Worm (Caenorhabditis elegans) whole organism, L2 larva: ENCODE results near the gene Y49F6C.8.

Experiments
- C34F6.9 ChIP-seq: fragments of 150-350 bp; optimal IDR thresholded peaks from 2 replicates; lab custom pipeline; 2014; ENCODE audit warnings: missing biosample characterization, missing genetic modification characterization
- F13H6.1 ChIP-seq: sonication (generic microtip); optimal IDR thresholded peaks from 2 replicates; lab custom pipeline; 2016; ENCODE audit warnings: missing genetic modification characterization, missing compliant biosample characterization
- R02D3.7 ChIP-seq: fragments of 150-350 bp; optimal IDR thresholded peaks from 2 replicates; lab custom pipeline; 2014; ENCODE audit warnings: missing biosample characterization, missing genetic modification characterization
- alr-1 ChIP-seq: fragments of 150-350 bp; optimal IDR thresholded peaks from 2 replicates; lab custom pipeline; 2014; ENCODE audit warnings: missing biosample characterization, missing genetic modification characterization
- aly-2 ChIP-seq: fragments of 150-350 bp; optimal IDR thresholded peaks from 2 replicates; lab custom pipeline; 2014; ENCODE audit warnings: missing biosample characterization, missing genetic modification characterization
- ama-1 ChIP-seq: fragments of 150-350 bp; optimal IDR thresholded peaks from 2 replicates; lab custom pipeline; 2018; ENCODE audit warnings: inconsistent platforms
- blmp-1 ChIP-seq: sonication (generic microtip); optimal IDR thresholded peaks from 2 replicates; lab custom pipeline; 2017; ENCODE audit warnings: missing genetic modification characterization, mild to moderate bottlenecking, missing compliant biosample characterization, antibody characterized with exemption, moderate library complexity; ENCODE audit not compliant: insufficient read depth
- ceh-16 ChIP-seq: fragments of 150-350 bp; optimal IDR thresholded peaks from 2 replicates; lab custom pipeline; 2014; ENCODE audit warnings: missing biosample characterization, missing genetic modification characterization
- crh-2 ChIP-seq: sonication (generic microtip); optimal IDR thresholded peaks from 2 replicates; lab custom pipeline; 2017; ENCODE audit warnings: missing biosample characterization, missing genetic modification characterization
- dmd-4 ChIP-seq: sonication (generic microtip); optimal IDR thresholded peaks from 2 replicates; lab custom pipeline; 2017; ENCODE audit warnings: missing biosample characterization, missing genetic modification characterization
- egl-27 ChIP-seq: sonication (generic microtip); optimal IDR thresholded peaks from 3 replicates; lab custom pipeline; 2017; ENCODE audit warnings: missing biosample characterization, missing genetic modification reagents, missing genetic modification characterization
- elt-3 ChIP-seq: sonication (generic microtip); optimal IDR thresholded peaks from 2 replicates; lab custom pipeline; 2017; ENCODE audit warnings: missing biosample characterization, missing genetic modification characterization
- fos-1 ChIP-seq: fragments of 150-350 bp; optimal IDR thresholded peaks from 2 replicates; lab custom pipeline; 2014; ENCODE audit warnings: missing biosample characterization, missing genetic modification characterization
- lin-11 ChIP-seq: fragments of 150-350 bp; sonication (generic microtip); optimal IDR thresholded peaks from 2 replicates; lab custom pipeline; 2014; ENCODE audit warnings: missing biosample characterization, missing genetic modification characterization, inconsistent platforms, mixed read lengths
- lin-13 ChIP-seq: fragments of 150-350 bp; optimal IDR thresholded peaks from 2 replicates; lab custom pipeline; 2014; ENCODE audit warnings: missing biosample characterization, missing genetic modification reagents, missing genetic modification characterization
- lin-39 ChIP-seq: fragments of 150-350 bp; optimal IDR thresholded peaks from 2 replicates; lab custom pipeline; 2014; ENCODE audit warnings: missing biosample characterization, missing genetic modification reagents, missing genetic modification characterization
- lsy-2 ChIP-seq, 2 experiments: fragments of 150-350 bp in 1 of 2; sonication (generic microtip) in 1 of 2; optimal IDR thresholded peaks; 2 replicates each; lab custom pipeline; 2014 to 2017; ENCODE audit warnings: missing biosample characterization in 2 of 2, missing genetic modification characterization in 2 of 2
- mab-5 ChIP-seq: fragments of 150-350 bp; optimal IDR thresholded peaks from 2 replicates; lab custom pipeline; 2014; ENCODE audit warnings: missing biosample characterization, missing genetic modification characterization
- mdl-1 ChIP-seq, 2 experiments: fragments of 150-350 bp in 1 of 2; sonication (generic microtip) in 1 of 2; optimal IDR thresholded peaks; 2 replicates each; lab custom pipeline; 2017; ENCODE audit warnings: missing biosample characterization in 2 of 2, missing genetic modification characterization in 2 of 2
- nhr-10 ChIP-seq: sonication (generic microtip); optimal IDR thresholded peaks from 2 replicates; lab custom pipeline; 2017; ENCODE audit warnings: missing biosample characterization, missing genetic modification characterization
- nhr-12 ChIP-seq: fragments of 150-350 bp; optimal IDR thresholded peaks from 2 replicates; lab custom pipeline; 2014; ENCODE audit warnings: missing biosample characterization, missing genetic modification characterization
- nhr-129 ChIP-seq: fragments of 150-350 bp; optimal IDR thresholded peaks from 2 replicates; lab custom pipeline; 2014; ENCODE audit warnings: missing biosample characterization, missing genetic modification characterization
- nhr-21 ChIP-seq: fragments of 150-350 bp; optimal IDR thresholded peaks from 2 replicates; lab custom pipeline; 2014; ENCODE audit warnings: missing biosample characterization, missing genetic modification characterization
- nhr-23 ChIP-seq: fragments of 150-350 bp; optimal IDR thresholded peaks from 2 replicates; lab custom pipeline; 2014; ENCODE audit warnings: missing biosample characterization, missing genetic modification reagents, missing genetic modification characterization
- nhr-237 ChIP-seq: fragments of 150-350 bp; optimal IDR thresholded peaks from 2 replicates; lab custom pipeline; 2014; ENCODE audit warnings: missing biosample characterization, missing genetic modification characterization
- nhr-6 ChIP-seq: fragments of 150-350 bp; optimal IDR thresholded peaks from 2 replicates; lab custom pipeline; 2014; ENCODE audit warnings: missing biosample characterization, missing genetic modification characterization
- sem-4 ChIP-seq: fragments of 150-350 bp; optimal IDR thresholded peaks from 2 replicates; lab custom pipeline; 2014; ENCODE audit warnings: missing biosample characterization, missing genetic modification reagents, missing genetic modification characterization
- sma-9 ChIP-seq, 2 experiments: fragments of 150-350 bp in 1 of 2; sonication (generic microtip) in 1 of 2; optimal IDR thresholded peaks; 2 replicates each; lab custom pipeline; 2014 to 2016; ENCODE audit warnings: missing genetic modification characterization in 2 of 2, mild to moderate bottlenecking in 1 of 2, missing biosample characterization in 1 of 2, missing compliant biosample characterization in 1 of 2, missing genetic modification reagents in 1 of 2, moderate library complexity in 1 of 2
- unc-39 ChIP-seq: fragments of 150-350 bp; optimal IDR thresholded peaks from 2 replicates; lab custom pipeline; 2014; ENCODE audit warnings: missing biosample characterization, missing genetic modification characterization
- unc-62 ChIP-seq: fragments of 150-350 bp; optimal IDR thresholded peaks from 2 replicates; lab custom pipeline; 2014; ENCODE audit warnings: missing biosample characterization, missing genetic modification reagents, missing genetic modification characterization
- zag-1 ChIP-seq: fragments of 150-350 bp; optimal IDR thresholded peaks from 2 replicates; lab custom pipeline; 2014; ENCODE audit warnings: missing biosample characterization, missing genetic modification characterization
- ztf-1 ChIP-seq: fragments of 200-800 bp; sonication (Bioruptor generic); conservative IDR thresholded peaks from 2 replicates; pipeline ENCODE4 v1.3.6; 2022; ENCODE audit warnings: missing genetic modification characterization, missing compliant biosample characterization
- ztf-4 ChIP-seq: fragments of 150-350 bp; optimal IDR thresholded peaks from 2 replicates; lab custom pipeline; 2014; ENCODE audit warnings: missing biosample characterization, missing genetic modification characterization

Gene Y49F6C.8

DNA sequence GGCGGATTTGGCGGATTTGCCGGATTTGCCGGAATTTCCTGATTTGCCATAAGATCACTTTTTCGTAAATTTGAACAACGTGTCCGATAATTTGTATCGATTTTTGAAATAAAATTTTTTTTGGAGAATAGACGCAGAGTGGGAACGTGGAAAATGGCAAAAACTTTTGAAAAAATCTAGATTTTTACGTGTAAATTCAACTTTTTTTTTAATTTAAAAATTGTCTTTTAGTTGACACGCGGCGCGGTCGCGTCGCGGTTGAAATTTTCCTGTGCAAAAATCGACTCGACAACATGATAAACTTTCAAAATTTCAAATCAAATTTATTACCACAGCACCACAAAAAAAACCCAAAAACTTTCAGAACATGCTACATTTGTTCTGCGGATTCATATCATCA lies 25.6 kb upstream of the Y49F6C.8 start, which contains the start of gene nep-20:
Gene nep-20, minus strand, starts transcription at position 101 of the 400 bp plus-strand sequence.
- TF ChIP-seq lin-11 (tag; lab: Kevin White, UChicago) (no peak), nhr-23 (tag; lab: Kevin White, UChicago) (no peak), alr-1 (no peak), fos-1 (tag; lab: Kevin White, UChicago) (no peak), C34F6.9 (no peak)
- TF ChIP-seq, all 48 proteins: peak for 0

DNA sequence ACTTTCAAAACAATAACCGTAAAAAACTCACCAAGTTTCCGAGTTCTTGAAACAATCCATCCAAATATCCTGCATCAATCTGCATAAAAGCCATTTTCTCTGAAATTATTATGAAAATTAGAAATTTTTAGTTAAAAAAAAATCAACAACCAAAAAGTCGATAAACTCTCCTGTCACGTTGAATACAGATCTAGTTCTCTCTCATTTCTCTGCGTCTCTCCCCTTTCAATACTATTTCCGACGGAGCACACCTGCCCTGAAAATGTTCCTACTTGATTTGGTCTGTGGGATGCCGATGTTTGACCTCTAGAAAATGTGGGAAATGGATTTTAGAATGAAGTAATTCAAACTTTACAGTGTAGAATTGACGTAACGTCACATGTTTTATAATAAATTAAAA lies 17.6 kb upstream of the Y49F6C.8 start, which contains the start of gene T06D4.6:
Gene T06D4.6, minus strand, starts transcription at position 101 of the 400 bp plus-strand sequence.
- TF ChIP-seq unc-39 (tag; lab: Kevin White, UChicago) (no peak), unc-62 (GFP tag; lab: Kevin White, UChicago) (no peak), sem-4 (tag; lab: Kevin White, UChicago) (no peak), aly-2 (tag; lab: Kevin White, UChicago) (no peak), ama-1 (no peak), lsy-2 (tag; optimal IDR thresholded peaks at IDR 0.05; lab: Kevin White, UChicago) (no peak), nhr-237 (no peak), lin-13 (no peak), zag-1 (tag; lab: Kevin White, UChicago) (no peak)

DNA sequence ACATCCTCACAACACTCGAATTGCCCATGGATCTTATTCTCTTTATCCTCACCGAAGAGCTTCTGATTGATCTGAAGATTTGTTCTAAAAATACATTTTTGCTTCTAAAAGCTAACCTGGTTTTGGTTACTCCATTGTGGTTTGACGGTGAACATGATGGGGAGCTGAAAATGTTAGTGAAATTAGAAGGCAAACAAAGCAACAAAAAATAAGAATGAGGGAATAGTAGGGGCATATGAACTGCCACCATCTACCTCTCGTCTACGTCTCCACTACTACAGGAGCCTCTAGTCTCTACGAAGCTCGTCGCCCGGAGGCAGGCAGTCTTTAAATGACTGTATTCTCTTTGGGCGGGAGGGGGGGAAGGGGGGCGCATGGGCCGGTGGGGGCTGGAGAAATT lies 15.8 kb upstream of the Y49F6C.8 start, which contains the start of gene T06D4.2:
Gene T06D4.2, minus strand, starts transcription at position 170 of the 400 bp plus-strand sequence.
- TF ChIP-seq lin-39 = no peak
- no peak for TF ChIP-seq unc-39 (tag; lab: Kevin White, UChicago)
- no peak for TF ChIP-seq egl-27 (tag; lab: Kevin White, UChicago)
- no peak for TF ChIP-seq crh-2 (tag; lab: Kevin White, UChicago)
- TF ChIP-seq sma-9 (GFP tag; optimal IDR thresholded peaks at IDR 0.05; lab: Kevin White, UChicago) = no peak
- no peak for TF ChIP-seq sma-9 (tag; optimal IDR thresholded peaks at IDR 0.05; lab: Kevin White, UChicago)
- no peak for TF ChIP-seq nhr-6 (tag; lab: Kevin White, UChicago)
- TF ChIP-seq C34F6.9 = no peak
- no peak for TF ChIP-seq blmp-1
- no peak for TF ChIP-seq zag-1 (tag; lab: Kevin White, UChicago)
- TF ChIP-seq nhr-12 (tag; lab: Kevin White, UChicago) = no peak
- no peak for TF ChIP-seq dmd-4 (tag; lab: Kevin White, UChicago)
- no peak for TF ChIP-seq sem-4 (tag; lab: Kevin White, UChicago)
- TF ChIP-seq mab-5 (tag; lab: Kevin White, UChicago) = no peak
- TF ChIP-seq ztf-1 (GFP tag; lab: Robert Waterston, UW) = no peak
- no peak for TF ChIP-seq lsy-2 (tag; optimal IDR thresholded peaks at IDR 0.05; lab: Kevin White, UChicago)
- TF ChIP-seq nhr-10 (tag; lab: Kevin White, UChicago) = no peak
- no peak for TF ChIP-seq F13H6.1 (tag; lab: Kevin White, UChicago)
- no peak for TF ChIP-seq elt-3
- no peak for TF ChIP-seq R02D3.7 (tag; lab: Kevin White, UChicago)
- TF ChIP-seq ceh-16 (tag; lab: Kevin White, UChicago) = no peak
- TF ChIP-seq, all 48 proteins: peak for 0

DNA sequence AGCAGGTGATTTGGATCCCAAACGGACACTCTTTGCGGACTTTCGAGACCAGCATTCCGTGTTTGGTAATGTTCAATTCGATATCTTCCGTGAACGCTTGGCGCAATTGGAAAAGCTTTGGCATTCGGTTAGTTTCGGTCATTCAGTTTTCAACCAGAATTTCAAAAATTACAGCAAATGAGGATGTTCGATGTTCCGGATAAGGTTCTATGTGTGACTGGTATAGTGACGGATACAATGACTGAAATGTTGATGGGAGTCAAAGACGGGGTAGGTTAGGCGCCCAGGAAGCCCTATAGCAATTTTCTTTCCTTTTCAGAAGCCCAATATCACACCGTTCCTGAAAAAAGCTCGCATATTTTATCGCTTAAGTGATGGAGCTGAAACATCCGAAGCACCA lies 13.2 kb upstream of the Y49F6C.8 start:
- no peak for TF ChIP-seq elt-3
- TF ChIP-seq nhr-21 = no peak
- no peak for TF ChIP-seq nhr-129
- no peak for TF ChIP-seq mab-5 (tag; lab: Kevin White, UChicago)
- no peak for TF ChIP-seq mdl-1 (tag; optimal IDR thresholded peaks at IDR 0.05; lab: Kevin White, UChicago)
- TF ChIP-seq, all 48 proteins: peak for 0

DNA sequence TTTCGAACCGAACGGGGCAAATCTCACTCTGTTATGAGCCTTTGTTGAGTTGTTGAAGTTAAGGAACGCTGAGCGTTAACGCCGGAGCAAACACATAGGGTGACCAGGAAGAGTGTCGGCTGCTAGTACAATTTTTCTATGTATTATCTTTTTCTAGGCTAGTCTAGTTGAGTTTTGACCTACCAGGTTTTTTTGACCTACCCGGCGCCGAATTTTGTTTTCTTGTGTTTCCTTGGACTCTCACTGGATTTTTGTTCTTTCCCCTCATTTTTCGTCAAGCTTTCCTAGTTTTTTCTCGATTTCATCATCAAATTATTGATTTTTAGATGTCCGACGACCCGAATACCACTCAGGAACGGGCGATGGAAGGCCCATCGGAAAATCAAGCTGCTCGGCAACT lies 11.6 kb upstream of the Y49F6C.8 start, which contains the start of gene T06D4.1:
Gene T06D4.1, plus strand, starts transcription at position 321 of the 400 bp plus-strand sequence.
- TF ChIP-seq nhr-21 (no peak), ztf-1 (GFP tag; lab: Robert Waterston, UW) (no peak), ztf-4 (tag; lab: Kevin White, UChicago) (no peak), alr-1 (no peak), zag-1 (tag; lab: Kevin White, UChicago) (no peak), nhr-6 (tag; lab: Kevin White, UChicago) (no peak), F13H6.1 (tag; lab: Kevin White, UChicago) (no peak), lsy-2 (tag; optimal IDR thresholded peaks at IDR 0.05; lab: Kevin White, UChicago) (no peak), egl-27 (tag; lab: Kevin White, UChicago) (no peak), lin-13 (no peak)
